Worm (Caenorhabditis elegans): ENCODE measurements around the gene perm-4.

The perm-4 gene

ce11 chrIV:1075484-1075883 lies 49.4 kb downstream of the perm-4 start (continued):
- TF ChIP-seq Y105C5A.15 (GFP tag; IDR thresholded peaks at IDR 0.05) (no peak), vab-7 (GFP tag; IDR thresholded peaks at IDR 0.05) (no peak), ama-1 (optimal IDR thresholded peaks at IDR 0.05) (no peak), mes-2 (tag; optimal IDR thresholded peaks at IDR 0.05; ENCODE audit: poor library complexity, severe bottlenecking) (no peak), ztf-7 (tag; optimal IDR thresholded peaks at IDR 0.05) (no peak), unc-39 (tag; optimal IDR thresholded peaks at IDR 0.05) (no peak), F44E2.7 (GFP tag; IDR thresholded peaks at IDR 0.05) (no peak), nhr-28 (tag; optimal IDR thresholded peaks at IDR 0.05) (peak; percentile 71), pqm-1 (tag; optimal IDR thresholded peaks at IDR 0.05) (peak; percentile 76), ZK337.2 (GFP tag; IDR thresholded peaks at IDR 0.05) (no peak), lsy-2 (tag; optimal IDR thresholded peaks at IDR 0.05) (no peak), F10B5.3 (tag; optimal IDR thresholded peaks at IDR 0.05) (no peak), mep-1 (tag; optimal IDR thresholded peaks at IDR 0.05) (no peak), dmd-8 (GFP tag; IDR thresholded peaks at IDR 0.05) (no peak), nhr-77 (tag; optimal IDR thresholded peaks at IDR 0.05) (peak; percentile 65), D1046.2 (GFP tag; IDR thresholded peaks at IDR 0.05) (no peak)

DNA sequence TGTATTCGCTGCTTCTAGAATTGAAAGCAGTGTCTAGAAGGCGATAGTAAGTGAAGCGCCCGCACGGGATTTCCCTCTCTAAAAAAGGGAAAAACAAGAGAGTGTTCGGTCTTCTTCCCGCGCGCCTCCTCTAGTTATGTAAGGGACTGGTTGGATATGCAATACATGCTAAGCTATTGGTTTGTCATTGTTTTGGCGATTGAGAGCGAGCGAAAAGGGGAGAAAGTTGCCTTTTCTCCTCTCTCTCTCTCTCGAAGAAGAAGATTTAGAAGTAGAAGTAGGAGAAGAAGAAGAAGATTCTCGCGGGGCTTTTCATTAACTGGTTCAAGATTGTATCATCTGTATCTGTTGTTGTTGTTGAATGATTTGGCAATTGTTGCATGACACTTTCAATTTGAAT lies 50.8 kb downstream of the perm-4 start:
- TF ChIP-seq pqm-1 (tag; optimal IDR thresholded peaks at IDR 0.05) (no peak), hlh-11 (tag; optimal IDR thresholded peaks at IDR 0.05) (no peak), pha-4 (GFP tag; IDR thresholded peaks at IDR 0.05) (no peak), pha-4 (tag; optimal IDR thresholded peaks at IDR 0.05) (no peak), madf-5 (GFP tag; IDR thresholded peaks at IDR 0.05) (no peak), arid-1 (GFP tag; conservative IDR thresholded peaks at IDR 0.05) (no peak), lim-7 (GFP tag; IDR thresholded peaks at IDR 0.05) (no peak), saeg-2 (GFP tag; IDR thresholded peaks at IDR 0.05) (no peak), ama-1 (optimal IDR thresholded peaks at IDR 0.05) (no peak)

All from whole organism, L4 larva.